Worm (Caenorhabditis elegans): ENCODE measurements around the gene C34C6.3.

Gene C34C6.3

ce11 chrII:8731736-8732229, 40.1 kb downstream of the C34C6.3 start:
- no peak for TF ChIP-seq dmd-4 (tag; optimal IDR thresholded peaks at IDR 0.05)
- TF ChIP-seq lin-11 (tag; optimal IDR thresholded peaks at IDR 0.05): no peak
- TF ChIP-seq unc-62 (GFP tag; optimal IDR thresholded peaks at IDR 0.05): no peak
- TF ChIP-seq sma-9 (GFP tag; optimal IDR thresholded peaks at IDR 0.05): no peak
- no peak for TF ChIP-seq sma-9 (tag; optimal IDR thresholded peaks at IDR 0.05)
- no peak for TF ChIP-seq nhr-10 (tag; optimal IDR thresholded peaks at IDR 0.05)
- peak; percentile 65 for TF ChIP-seq nhr-21 (tag; optimal IDR thresholded peaks at IDR 0.05)

ce11 chrII:8732339-8733100, 40.8 kb downstream of the C34C6.3 start, which contains the start of gene rol-6:
Gene rol-6 (plus strand): TSS chrII:8733050.
- TF ChIP-seq nhr-21 (tag; optimal IDR thresholded peaks at IDR 0.05) (peak; percentile 10), lin-13 (GFP tag; optimal IDR thresholded peaks at IDR 0.05) (no peak), skn-1 (tag; optimal IDR thresholded peaks at IDR 0.05) (no peak), nhr-237 (tag; optimal IDR thresholded peaks at IDR 0.05) (no peak)

ce11 chrII:8733627-8734026, 41.9 kb downstream of the C34C6.3 start:
- TF ChIP-seq C34F6.9 (tag; optimal IDR thresholded peaks at IDR 0.05) (no peak), ceh-16 (tag; optimal IDR thresholded peaks at IDR 0.05) (no peak), ceh-82 (tag; optimal IDR thresholded peaks at IDR 0.05) (no peak), ztf-4 (tag; optimal IDR thresholded peaks at IDR 0.05) (no peak), zag-1 (tag; optimal IDR thresholded peaks at IDR 0.05) (no peak), nhr-237 (tag; optimal IDR thresholded peaks at IDR 0.05) (no peak), mab-5 (tag; optimal IDR thresholded peaks at IDR 0.05) (no peak), snpc-4 (tag; optimal IDR thresholded peaks at IDR 0.05) (no peak), blmp-1 (tag; optimal IDR thresholded peaks at IDR 0.05; ENCODE audit: insufficient read depth) (no peak), crh-2 (tag; optimal IDR thresholded peaks at IDR 0.05) (no peak), nhr-11 (tag; optimal IDR thresholded peaks at IDR 0.05) (no peak), nhr-6 (tag; optimal IDR thresholded peaks at IDR 0.05) (no peak), mbf-1 (tag; optimal IDR thresholded peaks at IDR 0.05) (no peak), ztf-11 (tag; optimal IDR thresholded peaks at IDR 0.05) (no peak), lin-13 (GFP tag; optimal IDR thresholded peaks at IDR 0.05) (no peak), nhr-10 (tag; optimal IDR thresholded peaks at IDR 0.05) (no peak), fos-1 (tag; optimal IDR thresholded peaks at IDR 0.05) (no peak), sma-9 (GFP tag; optimal IDR thresholded peaks at IDR 0.05) (no peak), sma-9 (tag; optimal IDR thresholded peaks at IDR 0.05) (no peak), nhr-25 (tag; optimal IDR thresholded peaks at IDR 0.05) (no peak)

ce11 chrII:8737456-8737855, 45.7 kb downstream of the C34C6.3 start, which contains the start of gene idpb-4:
Gene idpb-4 (minus strand): TSS chrII:8737556.
- no peak for TF ChIP-seq elt-3 (tag; optimal IDR thresholded peaks at IDR 0.05)

ce11 chrII:8738244-8738643, 46.5 kb downstream of the C34C6.3 start:
- TF ChIP-seq skn-1 (tag; optimal IDR thresholded peaks at IDR 0.05) (no peak), nhr-11 (tag; optimal IDR thresholded peaks at IDR 0.05) (no peak), nhr-129 (tag; optimal IDR thresholded peaks at IDR 0.05) (no peak), ztf-1 (GFP tag; conservative IDR thresholded peaks at IDR 0.05) (no peak), elt-1 (tag; optimal IDR thresholded peaks at IDR 0.05) (no peak), sem-4 (tag; optimal IDR thresholded peaks at IDR 0.05) (no peak), nhr-6 (tag; optimal IDR thresholded peaks at IDR 0.05) (no peak), C34F6.9 (tag; optimal IDR thresholded peaks at IDR 0.05) (no peak), elt-3 (tag; optimal IDR thresholded peaks at IDR 0.05) (no peak), ztf-11 (tag; optimal IDR thresholded peaks at IDR 0.05) (no peak), alr-1 (tag; optimal IDR thresholded peaks at IDR 0.05) (no peak), ZK546.5 (tag; optimal IDR thresholded peaks at IDR 0.05) (no peak), crh-2 (tag; optimal IDR thresholded peaks at IDR 0.05) (no peak), nhr-237 (tag; optimal IDR thresholded peaks at IDR 0.05) (no peak), sma-9 (GFP tag; optimal IDR thresholded peaks at IDR 0.05) (no peak), sma-9 (tag; optimal IDR thresholded peaks at IDR 0.05) (no peak), lsy-2 (tag; optimal IDR thresholded peaks at IDR 0.05) (no peak), ceh-16 (tag; optimal IDR thresholded peaks at IDR 0.05) (no peak), F13H6.1 (tag; optimal IDR thresholded peaks at IDR 0.05) (no peak)
